Worm (Caenorhabditis elegans): ENCODE data around the gene rsu-1.

The rsu-1 gene

DNA sequence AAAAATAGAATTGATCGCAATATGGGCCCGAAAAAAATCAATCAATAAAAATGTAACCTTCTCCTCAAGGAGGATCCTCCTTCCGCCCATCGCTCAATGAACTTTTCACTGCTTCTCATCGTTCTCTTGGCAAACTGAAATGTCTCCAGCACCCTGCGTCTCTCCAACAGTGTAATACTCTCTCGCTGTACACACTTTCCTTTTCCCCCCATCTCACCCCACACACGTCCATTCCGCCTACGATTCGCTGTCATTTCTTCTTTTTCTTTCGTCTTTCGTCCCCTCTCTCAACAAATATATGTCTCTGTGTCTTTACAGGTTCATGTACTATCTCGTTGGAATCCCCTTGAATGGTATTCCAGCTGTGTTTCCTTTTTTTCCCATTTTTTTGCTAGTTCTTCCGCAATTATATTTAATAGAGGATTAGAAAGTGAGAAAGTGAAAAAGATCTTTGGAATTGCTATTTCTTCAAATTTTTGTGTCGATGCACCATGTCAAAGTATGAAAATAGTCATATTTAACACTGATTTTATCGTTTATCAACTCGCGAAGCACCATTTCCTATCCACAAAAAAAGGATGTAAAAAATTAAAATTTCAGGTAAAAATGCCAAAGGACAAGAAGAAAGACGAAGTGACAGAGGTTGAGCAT, at the start of gene rsu-1 (continued):
- TF ChIP-seq lim-7 (GFP tag; IDR thresholded peaks at IDR 0.05) (no peak), dmd-9 (GFP tag; IDR thresholded peaks at IDR 0.05) (no peak), ceh-20 (GFP tag; IDR thresholded peaks at IDR 0.05) (no peak), snpc-4 (tag; optimal IDR thresholded peaks at IDR 0.05) (no peak), set-16 (GFP tag; IDR thresholded peaks at IDR 0.05) (no peak), ztf-11 (tag; optimal IDR thresholded peaks at IDR 0.05) (no peak), spr-1 (tag; optimal IDR thresholded peaks at IDR 0.05) (peak; percentile 68), ama-1 (optimal IDR thresholded peaks at IDR 0.05) (no peak), ceh-28 (tag; optimal IDR thresholded peaks at IDR 0.05) (no peak), F44E2.7 (GFP tag; IDR thresholded peaks at IDR 0.05) (no peak), ceh-44 (GFP tag; IDR thresholded peaks at IDR 0.05) (no peak), aly-2 (tag; optimal IDR thresholded peaks at IDR 0.05) (no peak), Y75B8A.6 (GFP tag; IDR thresholded peaks at IDR 0.05) (no peak), duxl-1 (tag; optimal IDR thresholded peaks at IDR 0.05; ENCODE audit: poor library complexity) (peak; percentile 26), mdl-1 (tag; optimal IDR thresholded peaks at IDR 0.05) (peak in 1 of 2 experiments; percentile 69), unc-39 (tag; optimal IDR thresholded peaks at IDR 0.05) (no peak), jun-1 (tag; optimal IDR thresholded peaks at IDR 0.05) (no peak), tag-97 (GFP tag; IDR thresholded peaks at IDR 0.05) (no peak), dmd-8 (GFP tag; IDR thresholded peaks at IDR 0.05) (no peak), zip-2 (tag; optimal IDR thresholded peaks at IDR 0.05) (no peak), nhr-28 (tag; optimal IDR thresholded peaks at IDR 0.05) (peak; percentile 86), mxl-2 (GFP tag; conservative IDR thresholded peaks at IDR 0.05) (no peak), fos-1 (tag; optimal IDR thresholded peaks at IDR 0.05) (no peak), F37D6.2 (tag; optimal IDR thresholded peaks at IDR 0.05) (no peak), nhr-11 (tag; optimal IDR thresholded peaks at IDR 0.05) (peak; percentile 4), daf-19 (GFP tag; conservative IDR thresholded peaks at IDR 0.05) (no peak), attf-4 (tag; optimal IDR thresholded peaks at IDR 0.05) (no peak), zip-11 (GFP tag; IDR thresholded peaks at IDR 0.05) (no peak), nhr-237 (tag; optimal IDR thresholded peaks at IDR 0.05) (no peak), nhr-42 (GFP tag; IDR thresholded peaks at IDR 0.05) (no peak), zfp-3 (GFP tag; conservative IDR thresholded peaks at IDR 0.05) (no peak), T20F7.1 (GFP tag; optimal IDR thresholded peaks at IDR 0.05) (no peak), hmg-1.1 (GFP tag; IDR thresholded peaks at IDR 0.05) (peak; percentile 84), zfp-2 (tag; optimal IDR thresholded peaks at IDR 0.05) (no peak), sdz-12 (GFP tag; optimal IDR thresholded peaks at IDR 0.05) (no peak), mes-2 (tag; optimal IDR thresholded peaks at IDR 0.05; ENCODE audit: poor library complexity, severe bottlenecking) (peak; percentile 73), ceh-82 (tag; optimal IDR thresholded peaks at IDR 0.05) (no peak), ZK337.2 (GFP tag; IDR thresholded peaks at IDR 0.05) (no peak), arid-1 (GFP tag; conservative IDR thresholded peaks at IDR 0.05) (0 out of 2 replicates have a peak, but pooled peaks have one; percentile 35), php-3 (GFP tag; IDR thresholded peaks at IDR 0.05) (no peak), nhr-25 (tag; optimal IDR thresholded peaks at IDR 0.05; ENCODE audit: borderline replicate concordance, insufficient read depth) (peak; percentile 51), Y105C5A.15 (GFP tag; IDR thresholded peaks at IDR 0.05) (no peak), lsy-2 (tag; optimal IDR thresholded peaks at IDR 0.05) (peak in 1 of 2 experiments; percentile 70), T26A8.4 (GFP tag; IDR thresholded peaks at IDR 0.05) (peak; percentile 47), daf-16 (GFP tag; optimal IDR thresholded peaks at IDR 0.05) (peak in 1 of 2 experiments; percentile 8), daf-16 (tag; optimal IDR thresholded peaks at IDR 0.05) (peak; percentile 49), ZK546.5 (tag; optimal IDR thresholded peaks at IDR 0.05) (no peak), aha-1 (tag) (peak; percentile 72), F49E8.2 (tag; optimal IDR thresholded peaks at IDR 0.05; ENCODE audit: borderline replicate concordance) (no peak), lin-13 (GFP tag; optimal IDR thresholded peaks at IDR 0.05) (peak; percentile 8), pha-4 (GFP tag; IDR thresholded peaks at IDR 0.05) (no peak), pha-4 (tag; optimal IDR thresholded peaks at IDR 0.05) (peak; percentile 41)
